Worm (Caenorhabditis elegans) whole organism, late embryonic: ENCODE results near the gene tbb-6.

ENCODE experiments used
- C38D4.7 ChIP-seq: fragments of 200-800 bp; sonication (Bioruptor generic); optimal IDR thresholded peaks from 2 replicates; lab custom pipeline; 2018; ENCODE audit warnings: mild to moderate bottlenecking, missing genetic modification characterization, moderate library complexity, missing compliant biosample characterization
- K02D7.2 ChIP-seq: sonication (generic microtip); optimal IDR thresholded peaks from 2 replicates; lab custom pipeline; 2017; ENCODE audit warnings: mild to moderate bottlenecking, missing genetic modification characterization, missing compliant biosample characterization
- K09A11.1 ChIP-seq: sonication (generic microtip); optimal IDR thresholded peaks from 2 replicates; lab custom pipeline; 2017; ENCODE audit warnings: antibody characterized with exemption, mild to moderate bottlenecking, missing genetic modification characterization, missing compliant biosample characterization; ENCODE audit not compliant: insufficient read depth
- ceh-18 ChIP-seq: sonication (generic microtip); optimal IDR thresholded peaks from 2 replicates; lab custom pipeline; 2016; ENCODE audit warnings: missing genetic modification characterization, missing compliant biosample characterization
- ceh-22 ChIP-seq: sonication (generic microtip); optimal IDR thresholded peaks from 2 replicates; lab custom pipeline; 2017; ENCODE audit warnings: missing biosample characterization, missing genetic modification characterization
- ceh-31 ChIP-seq: sonication (generic microtip); optimal IDR thresholded peaks from 2 replicates; lab custom pipeline; 2016; ENCODE audit warnings: missing genetic modification characterization, missing compliant biosample characterization
- ceh-34 ChIP-seq: sonication (generic microtip); optimal IDR thresholded peaks from 2 replicates; lab custom pipeline; 2016; ENCODE audit warnings: mild to moderate bottlenecking, missing genetic modification characterization, missing compliant biosample characterization
- ceh-6 ChIP-seq: fragments of 200-800 bp; sonication (Bioruptor generic); optimal IDR thresholded peaks from 2 replicates; lab custom pipeline; 2018; ENCODE audit warnings: mild to moderate bottlenecking, missing genetic modification characterization, missing compliant biosample characterization
- dve-1 ChIP-seq: sonication (generic microtip); optimal IDR thresholded peaks from 2 replicates; lab custom pipeline; 2017; ENCODE audit warnings: antibody characterized with exemption, mild to moderate bottlenecking, missing genetic modification characterization, missing compliant biosample characterization
- elt-2 ChIP-seq: sonication (generic microtip); optimal IDR thresholded peaks from 2 replicates; lab custom pipeline; 2016; ENCODE audit warnings: missing genetic modification reagents, missing genetic modification characterization, missing compliant biosample characterization
- ets-4 ChIP-seq: sonication (generic microtip); optimal IDR thresholded peaks from 2 replicates; lab custom pipeline; 2016; ENCODE audit warnings: missing genetic modification characterization, missing compliant biosample characterization
- fax-1 ChIP-seq: sonication (generic microtip); optimal IDR thresholded peaks from 2 replicates; lab custom pipeline; 2016; ENCODE audit warnings: missing genotype, missing genetic modification characterization, missing compliant biosample characterization
- fkh-10 ChIP-seq: fragments of 150-350 bp; optimal IDR thresholded peaks from 2 replicates; lab custom pipeline; 2014; ENCODE audit warnings: missing biosample characterization, missing genetic modification reagents, missing genetic modification characterization
- fkh-6 ChIP-seq: sonication (generic microtip); optimal IDR thresholded peaks from 2 replicates; lab custom pipeline; 2016; ENCODE audit warnings: missing genetic modification characterization, missing compliant biosample characterization
- gmeb-2 ChIP-seq: sonication (generic microtip); optimal IDR thresholded peaks from 2 replicates; lab custom pipeline; 2016; ENCODE audit warnings: missing genetic modification characterization, inconsistent platforms, missing compliant biosample characterization
- hlh-13 ChIP-seq: fragments of 200-800 bp; sonication (Bioruptor generic); optimal IDR thresholded peaks from 2 replicates; lab custom pipeline; 2018; ENCODE audit warnings: mild to moderate bottlenecking, missing genetic modification characterization, missing compliant biosample characterization
- hlh-6 ChIP-seq: sonication (generic microtip); optimal IDR thresholded peaks from 2 replicates; lab custom pipeline; 2016; ENCODE audit warnings: missing genotype, missing genetic modification characterization, missing compliant biosample characterization
- lim-6 ChIP-seq: sonication (generic microtip); optimal IDR thresholded peaks from 2 replicates; lab custom pipeline; 2016; ENCODE audit warnings: missing genetic modification characterization, missing compliant biosample characterization
- lin-11 ChIP-seq: fragments of 200-800 bp; sonication (Bioruptor generic); optimal IDR thresholded peaks from 2 replicates; lab custom pipeline; 2018; ENCODE audit warnings: mild to moderate bottlenecking, missing genetic modification characterization, missing compliant biosample characterization
- mec-3 ChIP-seq: sonication (generic microtip); optimal IDR thresholded peaks from 2 replicates; lab custom pipeline; 2016; ENCODE audit warnings: borderline replicate concordance, missing genetic modification characterization, missing compliant biosample characterization
- nfya-1 ChIP-seq: sonication (generic microtip); optimal IDR thresholded peaks from 2 replicates; lab custom pipeline; 2017; ENCODE audit warnings: missing genetic modification characterization, mild to moderate bottlenecking, missing compliant biosample characterization, antibody characterized with exemption, moderate library complexity
- nhr-232 ChIP-seq: sonication (generic microtip); optimal IDR thresholded peaks from 2 replicates; lab custom pipeline; 2016; ENCODE audit warnings: missing genetic modification characterization, missing compliant biosample characterization
- odd-2 ChIP-seq: sonication (generic microtip); optimal IDR thresholded peaks from 2 replicates; lab custom pipeline; 2017; ENCODE audit warnings: antibody characterized with exemption, mild to moderate bottlenecking, missing genetic modification characterization, missing compliant biosample characterization
- pag-3 ChIP-seq: sonication (generic microtip); optimal IDR thresholded peaks from 2 replicates; lab custom pipeline; 2016; ENCODE audit warnings: missing compliant biosample characterization, missing genetic modification characterization, borderline replicate concordance
- pat-9 ChIP-seq: fragments of 200-800 bp; sonication (Bioruptor generic); optimal IDR thresholded peaks from 2 replicates; lab custom pipeline; 2018; ENCODE audit warnings: mild to moderate bottlenecking, missing genetic modification characterization, moderate library complexity, missing compliant biosample characterization
- pax-1 ChIP-seq: fragments of 150-350 bp; optimal IDR thresholded peaks from 2 replicates; lab custom pipeline; 2014; ENCODE audit warnings: missing biosample characterization, missing genetic modification characterization
- pha-2 ChIP-seq: sonication (generic microtip); optimal IDR thresholded peaks from 2 replicates; lab custom pipeline; 2017; ENCODE audit warnings: mild to moderate bottlenecking, missing genetic modification characterization, missing compliant biosample characterization
- pha-4 ChIP-seq: fragments of 150-350 bp; optimal IDR thresholded peaks from 2 replicates; lab custom pipeline; 2018; ENCODE audit warnings: missing biosample characterization, missing genetic modification reagents, missing genetic modification characterization
- pqm-1 ChIP-seq: sonication (generic microtip); optimal IDR thresholded peaks from 2 replicates; lab custom pipeline; 2016; ENCODE audit warnings: missing genetic modification characterization, missing compliant biosample characterization
- ref-2 ChIP-seq: sonication (generic microtip); optimal IDR thresholded peaks from 2 replicates; lab custom pipeline; 2016; ENCODE audit warnings: missing genetic modification characterization, missing compliant biosample characterization
- sdc-2 ChIP-seq: sonication (generic microtip); optimal IDR thresholded peaks from 2 replicates; lab custom pipeline; 2016; ENCODE audit warnings: missing genotype, missing genetic modification characterization, missing compliant biosample characterization
- sox-2 ChIP-seq: fragments of 200-800 bp; sonication (Bioruptor generic); IDR thresholded peaks from 2 replicates; pipeline ENCODE4 v1.3.6; 2022; ENCODE audit warnings: missing genetic modification reagents, missing genetic modification characterization, missing compliant biosample characterization
- sox-4 ChIP-seq: sonication (generic microtip); optimal IDR thresholded peaks from 2 replicates; lab custom pipeline; 2017; ENCODE audit warnings: mild to moderate bottlenecking, missing genetic modification characterization, inconsistent platforms, missing compliant biosample characterization
- tbx-2 ChIP-seq: sonication (generic microtip); optimal IDR thresholded peaks from 2 replicates; lab custom pipeline; 2016; ENCODE audit warnings: missing genetic modification characterization, missing compliant biosample characterization
- unc-3 ChIP-seq, 2 experiments: fragments of 200-800 bp in 1 of 2; sonication (Bioruptor generic) in 1 of 2; sonication (generic microtip) in 1 of 2; conservative IDR thresholded peaks in 1 of 2; optimal IDR thresholded peaks in 1 of 2; 2 replicates each; pipeline versions ENCODE4 v1.3.6 to Lab custom; 2016 to 2022; ENCODE audit warnings: missing compliant biosample characterization in 2 of 2, missing genetic modification characterization in 2 of 2, missing genetic modification reagents in 1 of 2

Gene tbb-6

ce11 chrV:12291587-12291986 is 30.3 kb downstream of the tbb-6 start, which contains the start of the genes srpa-68 and srh-16 (continued):
- TF ChIP-seq pat-9 (tag; lab: Kevin White, UChicago), result peak; percentile 51
- no peak for TF ChIP-seq sdc-2 (tag; lab: Kevin White, UChicago)
- TF ChIP-seq ceh-34, result peak; percentile 58
- peak; percentile 42 for TF ChIP-seq K02D7.2 (tag; lab: Kevin White, UChicago)
- no peak for TF ChIP-seq pag-3 (tag; lab: Kevin White, UChicago)
- TF ChIP-seq fkh-6, result peak; percentile 60
- TF ChIP-seq K09A11.1, result peak; percentile 52
- TF ChIP-seq mec-3 (tag; lab: Kevin White, UChicago), result no peak
- TF ChIP-seq unc-3 (GFP tag; conservative IDR thresholded peaks at IDR 0.05; lab: Robert Waterston, UW), result peak; percentile 54; the same call in 1 of the 2 replicates
- TF ChIP-seq unc-3 (tag; optimal IDR thresholded peaks at IDR 0.05; lab: Kevin White, UChicago), result peak; percentile 8
- TF ChIP-seq ceh-18 (tag; lab: Kevin White, UChicago), result no peak
- TF ChIP-seq pqm-1 (tag; lab: Kevin White, UChicago), result no peak
- TF ChIP-seq ets-4, result no peak
- peak; percentile 60 for TF ChIP-seq odd-2
- no peak for TF ChIP-seq pha-4 (tag; lab: Kevin White, UChicago)
- TF ChIP-seq C38D4.7, result peak; percentile 49
- no peak for TF ChIP-seq pax-1 (tag; lab: Kevin White, UChicago)
- peak; percentile 45 for TF ChIP-seq sox-4 (tag; lab: Kevin White, UChicago)

- no peak for TF ChIP-seq pha-2 (tag; lab: Kevin White, UChicago)
- TF ChIP-seq pax-1 (tag; lab: Kevin White, UChicago), result no peak
- TF ChIP-seq pqm-1 (tag; lab: Kevin White, UChicago), result no peak
- peak; percentile 21 for TF ChIP-seq elt-2 (tag; lab: Kevin White, UChicago)
- no peak for TF ChIP-seq sox-2
- TF ChIP-seq nhr-232 (tag; lab: Kevin White, UChicago), result no peak
- TF ChIP-seq hlh-6 (tag; lab: Kevin White, UChicago), result no peak
- TF ChIP-seq, all 69 proteins: peak for 1
Observed at ce11 chrV:12294091-12294490, 32.8 kb downstream of the tbb-6 start.

- TF ChIP-seq pat-9 (tag; lab: Kevin White, UChicago) (no peak), tbx-2 (tag; lab: Kevin White, UChicago) (no peak), pax-1 (tag; lab: Kevin White, UChicago) (no peak), elt-2 (tag; lab: Kevin White, UChicago) (peak; percentile 15), ceh-18 (tag; lab: Kevin White, UChicago) (no peak), ceh-6 (GFP tag; lab: Kevin White, UChicago) (no peak), ref-2 (no peak), nfya-1 (tag; lab: Kevin White, UChicago) (peak; percentile 12), dve-1 (no peak)
Observed at ce11 chrV:12295015-12295414, 33.7 kb downstream of the tbb-6 start.

ce11 chrV:12295520-12295919 is 34.2 kb downstream of the tbb-6 start:
- TF ChIP-seq fkh-10 (GFP tag; lab: Kevin White, UChicago), result no peak
- TF ChIP-seq lin-11, result no peak
- TF ChIP-seq pag-3 (tag; lab: Kevin White, UChicago), result no peak

- TF ChIP-seq ceh-22 (tag; lab: Kevin White, UChicago) (no peak), ref-2 (no peak), K02D7.2 (tag; lab: Kevin White, UChicago) (no peak), gmeb-2 (tag; lab: Kevin White, UChicago) (no peak), lim-6 (tag; lab: Kevin White, UChicago) (no peak), tbx-2 (tag; lab: Kevin White, UChicago) (no peak), ceh-31 (tag; lab: Kevin White, UChicago) (no peak), fax-1 (no peak), sdc-2 (tag; lab: Kevin White, UChicago) (no peak), unc-3 (GFP tag; conservative IDR thresholded peaks at IDR 0.05; lab: Robert Waterston, UW) (no peak), unc-3 (tag; optimal IDR thresholded peaks at IDR 0.05; lab: Kevin White, UChicago) (no peak), ets-4 (no peak), hlh-13 (no peak)
Observed at ce11 chrV:12296122-12296521, 34.8 kb downstream of the tbb-6 start.
